Fruit fly (Drosophila melanogaster) whole organism, embryonic: ENCODE results near the gene DPCoAC.
A peak's percentile ranks its signal among the peaks of the same experiment; 100 is the strongest.

ENCODE experiments used
- Awh ChIP-seq: fragments of 200-800 bp; sonication (Bioruptor generic); IDR thresholded peaks from 2 replicates; pipeline ENCODE4, ENCODE4 v1.3.6; 2022; ENCODE audit warnings: missing biosample characterization, missing genetic modification characterization
- CG10654 ChIP-seq: fragments of 200-800 bp; sonication (Bioruptor generic); optimal IDR thresholded peaks from 2 replicates; lab custom pipeline; 2016; ENCODE audit warnings: missing biosample characterization, missing genetic modification characterization
- CG12299 ChIP-seq: fragments of 200-800 bp; sonication (Bioruptor generic); optimal IDR thresholded peaks from 2 replicates; lab custom pipeline; 2018; ENCODE audit warnings: missing biosample characterization, mild to moderate bottlenecking, missing genetic modification characterization
- CG14050 ChIP-seq: fragments of 200-800 bp; sonication (Bioruptor generic); IDR thresholded peaks from 3 replicates; pipeline ENCODE4 v1.3.6; 2022; ENCODE audit warnings: missing biosample characterization, missing genetic modification characterization
- CG14860 ChIP-seq: fragments of 200-800 bp; sonication (Bioruptor generic); IDR thresholded peaks from 3 replicates; pipeline ENCODE4 v1.3.6; 2022; ENCODE audit warnings: missing biosample characterization, missing genetic modification characterization; ENCODE audit not compliant: partially characterized antibody
- CG15073 ChIP-seq: fragments of 200-800 bp; sonication (Bioruptor generic); optimal IDR thresholded peaks from 2 replicates; lab custom pipeline; 2016; ENCODE audit warnings: missing biosample characterization, missing genetic modification characterization
- CG1529 ChIP-seq: fragments of 200-800 bp; sonication (Bioruptor generic); optimal IDR thresholded peaks from 3 replicates; lab custom pipeline; 2018; ENCODE audit warnings: missing biosample characterization, missing genetic modification characterization
- CG16779 ChIP-seq: fragments of 200-800 bp; sonication (Bioruptor generic); IDR thresholded peaks from 2 replicates; pipeline ENCODE4 v1.3.6; 2022; ENCODE audit warnings: missing biosample characterization, missing genetic modification characterization
- CG16813 ChIP-seq: fragments of 200-800 bp; sonication (Bioruptor generic); IDR thresholded peaks from 3 replicates; pipeline ENCODE4 v1.3.6; 2022; ENCODE audit warnings: missing biosample characterization, missing genetic modification characterization; ENCODE audit not compliant: partially characterized antibody
- CG16863 ChIP-seq: fragments of 200-800 bp; sonication (Bioruptor generic); optimal IDR thresholded peaks from 3 replicates; lab custom pipeline; 2016; ENCODE audit warnings: missing biosample characterization, missing genetic modification characterization
- CG18619 ChIP-seq: fragments of 200-800 bp; sonication (Bioruptor generic); optimal IDR thresholded peaks from 3 replicates; lab custom pipeline; 2017; ENCODE audit warnings: missing biosample characterization, mild to moderate bottlenecking, missing genetic modification characterization
- CG33557 ChIP-seq: fragments of 200-800 bp; sonication (Bioruptor generic); optimal IDR thresholded peaks from 2 replicates; lab custom pipeline; 2019; ENCODE audit warnings: missing biosample characterization, mild to moderate bottlenecking, missing genetic modification characterization, moderate library complexity
- CG34376 ChIP-seq: fragments of 200-800 bp; sonication (Bioruptor generic); optimal IDR thresholded peaks from 2 replicates; lab custom pipeline; 2018; ENCODE audit warnings: missing biosample characterization, mild to moderate bottlenecking, missing genetic modification characterization
- CG43689 ChIP-seq: fragments of 200-800 bp; sonication (Bioruptor generic); IDR thresholded peaks from 2 replicates; pipeline ENCODE4 v1.3.6; 2022; ENCODE audit warnings: missing biosample characterization, missing genetic modification characterization
- CG5953 ChIP-seq: fragments of 200-800 bp; sonication (Bioruptor generic); IDR thresholded peaks from 2 replicates; pipeline ENCODE4 v1.3.6; 2022; ENCODE audit warnings: missing biosample characterization, missing genetic modification characterization
- CG7271 ChIP-seq: fragments of 200-800 bp; sonication (Bioruptor generic); optimal IDR thresholded peaks from 2 replicates; lab custom pipeline; 2018; ENCODE audit warnings: missing biosample characterization, mild to moderate bottlenecking, missing genetic modification characterization, moderate library complexity
- CG8944 ChIP-seq: fragments of 200-800 bp; sonication (Bioruptor generic); optimal IDR thresholded peaks from 3 replicates; lab custom pipeline; 2016; ENCODE audit warnings: missing biosample characterization, missing genetic modification characterization
- CG9437 ChIP-seq: fragments of 200-800 bp; sonication (Bioruptor generic); optimal IDR thresholded peaks from 2 replicates; lab custom pipeline; 2018; ENCODE audit warnings: missing biosample characterization, mild to moderate bottlenecking, missing genetic modification characterization
- CHES-1-like ChIP-seq: fragments of 200-800 bp; sonication (Bioruptor generic); optimal IDR thresholded peaks from 2 replicates; lab custom pipeline; 2016; ENCODE audit warnings: missing biosample characterization, missing genetic modification characterization
- Chrac-16 ChIP-seq: fragments of 200-800 bp; sonication (Bioruptor generic); optimal IDR thresholded peaks from 3 replicates; lab custom pipeline; 2016; ENCODE audit warnings: missing biosample characterization, missing genetic modification characterization
- D19A ChIP-seq: fragments of 200-800 bp; optimal IDR thresholded peaks from 3 replicates; lab custom pipeline; 2019; ENCODE audit warnings: missing biosample characterization, mild to moderate bottlenecking, missing genetic modification characterization, moderate library complexity
- D19B ChIP-seq: fragments of 200-800 bp; sonication (Bioruptor generic); optimal IDR thresholded peaks from 2 replicates; lab custom pipeline; 2017; ENCODE audit warnings: missing biosample characterization, mild to moderate bottlenecking, missing genetic modification characterization
- Dbx ChIP-seq: fragments of 200-800 bp; sonication (Bioruptor generic); IDR thresholded peaks from 3 replicates; pipeline ENCODE4 v1.3.6; 2022; ENCODE audit warnings: missing biosample characterization, missing genetic modification characterization
- Dip3 ChIP-seq: fragments of 200-800 bp; sonication (Bioruptor generic); optimal IDR thresholded peaks from 3 replicates; lab custom pipeline; 2016; ENCODE audit warnings: missing biosample characterization, missing genetic modification characterization
- Fer1 ChIP-seq: fragments of 200-800 bp; sonication (Bioruptor generic); optimal IDR thresholded peaks from 2 replicates; lab custom pipeline; 2017; ENCODE audit warnings: missing biosample characterization, mild to moderate bottlenecking, missing genetic modification characterization
- Fer3 ChIP-seq: fragments of 200-800 bp; sonication (Bioruptor generic); optimal IDR thresholded peaks from 2 replicates; lab custom pipeline; 2018; ENCODE audit warnings: missing biosample characterization, mild to moderate bottlenecking, missing genetic modification characterization, moderate library complexity
- HmgD ChIP-seq: fragments of 200-800 bp; sonication (Bioruptor generic); optimal IDR thresholded peaks from 3 replicates; lab custom pipeline; 2016; ENCODE audit warnings: missing biosample characterization, missing genetic modification characterization
- Kr ChIP-seq: fragments of 200-800 bp; sonication (Bioruptor generic); optimal IDR thresholded peaks from 2 replicates; lab custom pipeline; 2017; ENCODE audit warnings: missing biosample characterization, mild to moderate bottlenecking, missing genetic modification characterization
- NK7.1 ChIP-seq: fragments of 200-800 bp; sonication (Bioruptor generic); optimal IDR thresholded peaks from 3 replicates; lab custom pipeline; 2016; ENCODE audit warnings: missing biosample characterization, missing genetic modification characterization
- Stat92E ChIP-seq, 3 experiments: fragments of >200 bp in 2 of 3; fragments of 200-800 bp in 1 of 3; sonication (Bioruptor generic) in 1 of 3; optimal IDR thresholded peaks; 2 replicates each; lab custom pipeline; 2017 to 2019; ENCODE audit warnings: missing biosample characterization in 3 of 3, missing genetic modification characterization in 3 of 3, mild to moderate bottlenecking in 1 of 3, moderate library complexity in 1 of 3
- aop ChIP-seq: fragments of 200-800 bp; sonication (Bioruptor generic); IDR thresholded peaks from 2 replicates; pipeline ENCODE4 v1.3.6; 2022; ENCODE audit warnings: missing biosample characterization, missing genetic modification characterization
- chif ChIP-seq, 2 experiments: fragments of 200-800 bp; sonication (Bioruptor generic); optimal IDR thresholded peaks; 3 replicates each; lab custom pipeline; 2016; ENCODE audit warnings: missing biosample characterization in 2 of 2, missing genetic modification characterization in 2 of 2
- crc ChIP-seq: fragments of 200-800 bp; sonication (Bioruptor generic); optimal IDR thresholded peaks from 2 replicates; lab custom pipeline; 2016; ENCODE audit warnings: missing biosample characterization, missing genetic modification characterization
- dan ChIP-seq: fragments of 200-800 bp; sonication (Bioruptor generic); IDR thresholded peaks from 2 replicates; pipeline ENCODE4 v1.3.6; 2022; ENCODE audit warnings: missing biosample characterization, missing genetic modification characterization
- dpn ChIP-seq, 2 experiments: fragments of 200-800 bp; sonication (Bioruptor generic); optimal IDR thresholded peaks; 3 replicates each; lab custom pipeline; 2016; ENCODE audit warnings: missing biosample characterization in 2 of 2, missing genetic modification characterization in 2 of 2
- fd102C ChIP-seq: fragments of 200-800 bp; sonication (Bioruptor generic); optimal IDR thresholded peaks from 2 replicates; lab custom pipeline; 2018; ENCODE audit warnings: missing biosample characterization, mild to moderate bottlenecking, missing genetic modification characterization, moderate library complexity
- gfzf ChIP-seq: fragments of 200-800 bp; sonication (Bioruptor generic); optimal IDR thresholded peaks from 2 replicates; lab custom pipeline; 2016; ENCODE audit warnings: missing biosample characterization, mild to moderate bottlenecking, missing genetic modification characterization, moderate library complexity
- gsb-n ChIP-seq: fragments of 200-800 bp; sonication (Bioruptor generic); optimal IDR thresholded peaks from 3 replicates; lab custom pipeline; 2018; ENCODE audit warnings: missing biosample characterization, mild to moderate bottlenecking, missing genetic modification characterization
- insv ChIP-seq, 2 experiments: fragments of 200-800 bp; sonication (Bioruptor generic); optimal IDR thresholded peaks; 3 replicates each; lab custom pipeline; 2016 to 2018; ENCODE audit warnings: missing biosample characterization in 2 of 2, missing genetic modification characterization in 2 of 2
- jumu ChIP-seq: fragments of 200-800 bp; sonication (Bioruptor generic); optimal IDR thresholded peaks from 3 replicates; lab custom pipeline; 2016; ENCODE audit warnings: missing biosample characterization, missing genetic modification characterization
- lmd ChIP-seq: fragments of 200-800 bp; sonication (Bioruptor generic); IDR thresholded peaks from 2 replicates; pipeline ENCODE4 v1.3.6; 2022; ENCODE audit warnings: missing biosample characterization, missing genetic modification characterization
- ranshi ChIP-seq: fragments of 200-800 bp; sonication (Bioruptor generic); IDR thresholded peaks from 2 replicates; pipeline ENCODE4 v1.3.6; 2022; ENCODE audit warnings: missing biosample characterization, missing genetic modification characterization
- seq ChIP-seq: fragments of 200-800 bp; sonication (Bioruptor generic); IDR thresholded peaks from 2 replicates; pipeline ENCODE4 v1.3.6; 2022; ENCODE audit warnings: missing biosample characterization, missing genetic modification characterization
- sr ChIP-seq: fragments of 200-800 bp; sonication (Bioruptor generic); IDR thresholded peaks from 3 replicates; pipeline ENCODE4 v1.3.6; 2022; ENCODE audit warnings: missing biosample characterization, missing genetic modification characterization
- stwl ChIP-seq: fragments of 200-800 bp; sonication (Bioruptor generic); optimal IDR thresholded peaks from 3 replicates; lab custom pipeline; 2018; ENCODE audit warnings: missing biosample characterization, mild to moderate bottlenecking, missing genetic modification characterization, moderate library complexity
- sug ChIP-seq: fragments of 200-800 bp; optimal IDR thresholded peaks from 2 replicates; lab custom pipeline; 2019; ENCODE audit warnings: missing biosample characterization, mild to moderate bottlenecking, missing genetic modification characterization, moderate library complexity
- tin ChIP-seq: fragments of 200-800 bp; sonication (Bioruptor generic); optimal IDR thresholded peaks from 3 replicates; lab custom pipeline; 2016; ENCODE audit warnings: missing biosample characterization, missing genetic modification characterization
- zf30C ChIP-seq: fragments of 200-800 bp; sonication (Bioruptor generic); optimal IDR thresholded peaks from 3 replicates; lab custom pipeline; 2018; ENCODE audit warnings: missing biosample characterization, mild to moderate bottlenecking, missing genetic modification characterization

Gene DPCoAC

dm6 chr3R:20587630-20588479 is 30.4 kb upstream of the DPCoAC start, which contains the start of gene Septin2 (continued):
- no peak for TF ChIP-seq stwl
- TF ChIP-seq Kr, result no peak
- TF ChIP-seq gsb-n (tag; lab: Kevin White, UChicago), result peak; percentile 71
- TF ChIP-seq aop, result no peak
- peak; percentile 49 to 75 for TF ChIP-seq dpn (GFP tag; optimal IDR thresholded peaks at IDR 0.05; lab: Kevin White, UChicago)
- peak; percentile 84 for TF ChIP-seq CG1529 (GFP tag; lab: Kevin White, UChicago)
- TF ChIP-seq jumu (GFP tag; lab: Kevin White, UChicago), result peak; percentile 30
- TF ChIP-seq CG16863 (GFP tag; lab: Kevin White, UChicago), result peak; percentile 80
- TF ChIP-seq sug, result peak; percentile 23
- TF ChIP-seq CG34376 (GFP tag; lab: Kevin White, UChicago), result no peak
- TF ChIP-seq fd102C, result no peak
- TF ChIP-seq CG15073, result peak; percentile 50
- TF ChIP-seq NK7.1 (GFP tag; lab: Kevin White, UChicago), result peak; percentile 41
- TF ChIP-seq Awh, result peak; percentile 51; the same call in 1 of the 2 replicates
- peak; percentile 32 for TF ChIP-seq D19B
- TF ChIP-seq CG16779, result 0 out of 2 replicates have a peak, but pooled peaks have one; percentile 47
- peak; percentile 69 for TF ChIP-seq Fer3 (tag; lab: Kevin White, UChicago)
- TF ChIP-seq CG43689 (GFP tag; lab: Robert Waterston, UW), result no peak
- TF ChIP-seq Dip3, result peak; percentile 14
- 0 out of 2 replicates have a peak, but pooled peaks have one; percentile 13 for TF ChIP-seq CG5953 (GFP tag; lab: Robert Waterston, UW)
- no peak for TF ChIP-seq HmgD
- peak; percentile 65 for TF ChIP-seq CG9437
- TF ChIP-seq CG18619, result peak; percentile 80
- TF ChIP-seq Fer1 (GFP tag; lab: Kevin White, UChicago), result peak; percentile 81
- TF ChIP-seq gfzf, result peak; percentile 72
- TF ChIP-seq Dbx (GFP tag; lab: Robert Waterston, UW), result no peak
- TF ChIP-seq CG7271, result no peak
- TF ChIP-seq Stat92E (GFP tag; optimal IDR thresholded peaks at IDR 0.05; lab: Kevin White, UChicago), result no peak
- TF ChIP-seq CHES-1-like, result peak; percentile 66
- TF ChIP-seq ranshi (GFP tag; lab: Robert Waterston, UW), result peak; percentile 47; the same call in 1 of the 2 replicates
- TF ChIP-seq CG12299, result peak; percentile 34
- no peak for TF ChIP-seq dan (GFP tag; lab: Robert Waterston, UW)
- TF ChIP-seq Chrac-16 (GFP tag; lab: Kevin White, UChicago), result peak; percentile 71
- TF ChIP-seq CG14860 (GFP tag; lab: Robert Waterston, UW), result 0 out of 3 replicates have a peak, but pooled peaks have one; percentile 33
- TF ChIP-seq chif (GFP tag; optimal IDR thresholded peaks at IDR 0.05; lab: Kevin White, UChicago), result peak; percentile 49 to 83
- TF ChIP-seq zf30C (GFP tag; lab: Kevin White, UChicago), result no peak
- peak; percentile 73 for TF ChIP-seq lmd (GFP tag; lab: Robert Waterston, UW)
- peak; percentile 42; the same call in 1 of the 3 replicates for TF ChIP-seq CG14050
- TF ChIP-seq seq, result peak; percentile 62
- TF ChIP-seq tin, result peak; percentile 82
- TF ChIP-seq CG10654 (GFP tag; lab: Kevin White, UChicago), result peak; percentile 63
- peak; percentile 74 for TF ChIP-seq CG33557 (GFP tag; lab: Kevin White, UChicago)
- peak in 1 of 2 experiments; percentile 21 for TF ChIP-seq insv (GFP tag; optimal IDR thresholded peaks at IDR 0.05; lab: Kevin White, UChicago)
- peak; percentile 53 for TF ChIP-seq crc (GFP tag; lab: Kevin White, UChicago)
- TF ChIP-seq D19A (tag; lab: Kevin White, UChicago), result peak; percentile 83
- TF ChIP-seq CG8944 (GFP tag; lab: Kevin White, UChicago), result no peak
- TF ChIP-seq CG16813 (GFP tag; lab: Robert Waterston, UW), result 0 out of 3 replicates have a peak, but pooled peaks have one; percentile 6
- TF ChIP-seq sr, result 0 out of 3 replicates have a peak, but pooled peaks have one; percentile 18
